Worm (Caenorhabditis elegans) whole organism, midembryonic: ENCODE data around the gene ZK1320.11.

Experiments
- cog-1 ChIP-seq: sonication (generic microtip); optimal IDR thresholded peaks from 2 replicates; lab custom pipeline; 2016; ENCODE audit warnings: missing genetic modification characterization, missing compliant biosample characterization
- med-1 ChIP-seq: sonication (generic microtip); optimal IDR thresholded peaks from 2 replicates; lab custom pipeline; 2017; ENCODE audit warnings: missing genetic modification characterization, mild to moderate bottlenecking, missing compliant biosample characterization, antibody characterized with exemption, missing genetic modification reagents; ENCODE audit not compliant: insufficient read depth

DNA sequence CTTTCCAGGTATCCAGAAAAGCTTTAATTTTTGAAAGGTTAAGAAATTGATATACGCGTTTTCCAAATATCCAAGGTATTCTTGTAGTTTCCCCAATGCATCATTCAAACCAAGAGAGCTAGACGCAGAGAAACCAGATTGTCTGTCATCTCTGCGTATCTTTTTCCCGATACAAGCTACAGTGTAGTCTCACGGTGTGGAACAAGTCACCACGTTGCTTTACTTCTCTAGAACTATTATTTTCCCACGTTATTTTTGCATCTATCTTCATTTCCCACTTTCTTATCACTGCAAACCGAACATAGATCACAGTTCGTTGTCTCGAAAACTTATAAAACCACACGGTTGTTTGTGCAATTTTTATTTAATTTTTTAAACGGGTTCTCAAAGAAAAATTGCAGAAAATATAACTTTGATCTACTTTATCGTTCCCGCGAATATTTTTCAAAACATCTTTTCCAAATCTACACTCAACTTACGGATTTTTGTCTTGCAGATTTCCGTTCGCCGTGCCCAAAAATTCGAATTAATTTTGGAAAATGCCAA is 11.1 kb upstream of the ZK1320.11 start, which contains the start of gene gstk-1:
- no peak for TF ChIP-seq med-1 (GFP tag; lab: Kevin White, UChicago)
- TF ChIP-seq cog-1 (tag; lab: Kevin White, UChicago): no peak
